Fruit fly (Drosophila melanogaster): ENCODE data around the gene ThrRS.

Gene ThrRS

dm6 chr2L:12097698-12098097 is 5.9 kb upstream of the ThrRS start, which contains the start of gene Ced-12:
Gene Ced-12 (plus strand): TSS chr2L:12097838.
- TF ChIP-seq CG14711 (tag; optimal IDR thresholded peaks at IDR 0.05) (peak; percentile 10), cnc (optimal IDR thresholded peaks at IDR 0.05) (no peak), cic (GFP tag; optimal IDR thresholded peaks at IDR 0.05) (no peak), CG11617 (GFP tag; optimal IDR thresholded peaks at IDR 0.05) (peak; percentile 26), Crg-1 (GFP tag; optimal IDR thresholded peaks at IDR 0.05) (no peak), bab1 (GFP tag; optimal IDR thresholded peaks at IDR 0.05) (peak; percentile 26)

dm6 chr2L:12107087-12107486 is 3.5 kb downstream of the ThrRS start:
- no peak for TF ChIP-seq CG5204 (GFP tag; optimal IDR thresholded peaks at IDR 0.05)
- peak; percentile 26 for TF ChIP-seq cic (GFP tag; optimal IDR thresholded peaks at IDR 0.05)
- peak; percentile 6 for TF ChIP-seq Mnt (GFP tag; optimal IDR thresholded peaks at IDR 0.05)
- peak; percentile 96 for TF ChIP-seq kay (GFP tag; ENCODE audit: borderline replicate concordance)

DNA sequence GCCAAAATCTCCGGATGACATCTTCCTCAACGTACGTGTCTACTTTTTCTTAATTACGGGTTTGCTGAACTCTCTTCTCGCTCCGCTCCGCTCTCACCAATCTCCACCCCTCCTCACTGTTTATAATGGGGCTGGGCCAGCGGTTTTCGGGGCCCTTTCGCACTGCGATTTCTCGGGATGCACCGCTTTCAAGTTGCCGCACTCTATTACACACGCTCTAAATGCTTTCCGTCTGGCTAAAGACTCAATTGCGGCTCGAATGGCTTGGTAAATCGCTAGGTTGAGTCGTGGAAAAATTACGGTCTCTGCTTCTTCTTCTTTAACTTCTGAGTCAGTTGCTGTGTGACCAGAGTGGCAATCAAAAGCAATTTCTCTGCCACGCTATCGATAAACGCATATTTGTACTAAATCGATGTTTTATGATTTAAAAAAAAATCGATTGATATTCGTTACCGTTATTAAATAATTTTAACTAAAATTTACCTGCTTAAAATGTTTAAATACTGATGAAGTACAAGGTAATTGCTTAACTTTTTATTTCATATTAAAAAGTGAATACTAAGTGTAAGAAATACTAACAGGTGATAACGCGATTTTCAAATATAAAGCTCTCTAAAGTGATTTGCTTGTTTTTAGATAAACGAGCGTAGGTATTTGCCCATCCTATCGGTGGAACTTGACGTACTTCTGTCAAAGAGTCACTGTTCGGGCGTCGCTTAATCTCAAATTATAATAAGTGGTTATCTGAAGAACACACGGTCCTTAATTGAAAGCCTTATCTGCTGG is 5.4 kb downstream of the ThrRS start, which contains the start of the genes Rab6 and Phae1:
Rab6 (minus strand) TSS at position 338 of the 786 bp plus-strand sequence.
Phae1 (plus strand) TSS at position 639 of the 786 bp plus-strand sequence.
- TF ChIP-seq Hr96 (GFP tag; optimal IDR thresholded peaks at IDR 0.05): no peak
- no peak for TF ChIP-seq cic (GFP tag; optimal IDR thresholded peaks at IDR 0.05)
- no peak for TF ChIP-seq CG33017 (tag; optimal IDR thresholded peaks at IDR 0.05)
- no peak for TF ChIP-seq CG1620 (GFP tag; optimal IDR thresholded peaks at IDR 0.05)
- no peak for TF ChIP-seq CG12768 (GFP tag; optimal IDR thresholded peaks at IDR 0.05)
- no peak for TF ChIP-seq CG11617 (GFP tag; optimal IDR thresholded peaks at IDR 0.05)
- TF ChIP-seq toe (GFP tag; optimal IDR thresholded peaks at IDR 0.05): no peak
- peak; percentile 95 for TF ChIP-seq kay (GFP tag; ENCODE audit: borderline replicate concordance)
- TF ChIP-seq CG7101 (tag; optimal IDR thresholded peaks at IDR 0.05): peak; percentile 3
- no peak for TF ChIP-seq Clk (GFP tag; optimal IDR thresholded peaks at IDR 0.05)
- TF ChIP-seq Crg-1 (GFP tag; optimal IDR thresholded peaks at IDR 0.05): no peak
- peak; percentile 17 for TF ChIP-seq tj (GFP tag; optimal IDR thresholded peaks at IDR 0.05)
- peak; percentile 47 for TF ChIP-seq pad (GFP tag; optimal IDR thresholded peaks at IDR 0.05)
- peak; percentile 50 for TF ChIP-seq bab1 (GFP tag; optimal IDR thresholded peaks at IDR 0.05)

- TF ChIP-seq toe (GFP tag; optimal IDR thresholded peaks at IDR 0.05) (no peak), cic (GFP tag; optimal IDR thresholded peaks at IDR 0.05) (no peak), Clk (GFP tag; optimal IDR thresholded peaks at IDR 0.05) (no peak), kay (GFP tag; ENCODE audit: borderline replicate concordance) (no peak), Mnt (GFP tag; optimal IDR thresholded peaks at IDR 0.05) (no peak), CG14711 (tag; optimal IDR thresholded peaks at IDR 0.05) (no peak), CG1620 (GFP tag; optimal IDR thresholded peaks at IDR 0.05) (no peak), cnc (optimal IDR thresholded peaks at IDR 0.05) (no peak), CG12768 (GFP tag; optimal IDR thresholded peaks at IDR 0.05) (no peak), CG7101 (tag; optimal IDR thresholded peaks at IDR 0.05) (no peak), CG5204 (GFP tag; optimal IDR thresholded peaks at IDR 0.05) (no peak), CG7045 (GFP tag; optimal IDR thresholded peaks at IDR 0.05) (no peak), CG33017 (tag; optimal IDR thresholded peaks at IDR 0.05) (no peak), Hr96 (GFP tag; optimal IDR thresholded peaks at IDR 0.05) (no peak), Crg-1 (GFP tag; optimal IDR thresholded peaks at IDR 0.05) (no peak), tj (GFP tag; optimal IDR thresholded peaks at IDR 0.05) (no peak)
Observed at dm6 chr2L:12110810-12111209, 7.3 kb downstream of the ThrRS start, which contains the start of gene Phae2. Gene Phae2 (plus strand): TSS chr2L:12111110.

- TF ChIP-seq Clk (GFP tag; optimal IDR thresholded peaks at IDR 0.05) (no peak), CG5204 (GFP tag; optimal IDR thresholded peaks at IDR 0.05) (no peak), toe (GFP tag; optimal IDR thresholded peaks at IDR 0.05) (no peak), kay (GFP tag; ENCODE audit: borderline replicate concordance) (no peak), Hr96 (GFP tag; optimal IDR thresholded peaks at IDR 0.05) (no peak), bab1 (GFP tag; optimal IDR thresholded peaks at IDR 0.05) (no peak), CG33017 (tag; optimal IDR thresholded peaks at IDR 0.05) (no peak), cic (GFP tag; optimal IDR thresholded peaks at IDR 0.05) (no peak), CG12768 (GFP tag; optimal IDR thresholded peaks at IDR 0.05) (no peak)
Observed at dm6 chr2L:12112943-12113557, 9.5 kb downstream of the ThrRS start.

- TF ChIP-seq cic (GFP tag; optimal IDR thresholded peaks at IDR 0.05): no peak
- TF ChIP-seq Mnt (GFP tag; optimal IDR thresholded peaks at IDR 0.05): no peak
- TF ChIP-seq cnc (optimal IDR thresholded peaks at IDR 0.05): no peak
- TF ChIP-seq CG14711 (tag; optimal IDR thresholded peaks at IDR 0.05): no peak
- TF ChIP-seq CG12768 (GFP tag; optimal IDR thresholded peaks at IDR 0.05): no peak
- no peak for TF ChIP-seq kay (GFP tag; ENCODE audit: borderline replicate concordance)
- no peak for TF ChIP-seq CG5204 (GFP tag; optimal IDR thresholded peaks at IDR 0.05)
Observed at dm6 chr2L:12114159-12114558, 10.6 kb downstream of the ThrRS start, which contains the start of gene CG17211. Gene CG17211 (plus strand): TSS chr2L:12114360.

- no peak for TF ChIP-seq ovo (GFP tag; optimal IDR thresholded peaks at IDR 0.05)
- TF ChIP-seq CG14711 (tag; optimal IDR thresholded peaks at IDR 0.05): no peak
- TF ChIP-seq Clk (GFP tag; optimal IDR thresholded peaks at IDR 0.05): no peak
- TF ChIP-seq cnc (optimal IDR thresholded peaks at IDR 0.05): no peak
- no peak for TF ChIP-seq Hr96 (GFP tag; optimal IDR thresholded peaks at IDR 0.05)
- TF ChIP-seq CG7045 (GFP tag; optimal IDR thresholded peaks at IDR 0.05): no peak
- no peak for TF ChIP-seq pad (GFP tag; optimal IDR thresholded peaks at IDR 0.05)
- TF ChIP-seq CG1620 (GFP tag; optimal IDR thresholded peaks at IDR 0.05): no peak
- no peak for TF ChIP-seq Crg-1 (GFP tag; optimal IDR thresholded peaks at IDR 0.05)
- no peak for TF ChIP-seq kay (GFP tag; ENCODE audit: borderline replicate concordance)
- TF ChIP-seq CG7101 (tag; optimal IDR thresholded peaks at IDR 0.05): no peak
- no peak for TF ChIP-seq CG12768 (GFP tag; optimal IDR thresholded peaks at IDR 0.05)
- no peak for TF ChIP-seq Mnt (GFP tag; optimal IDR thresholded peaks at IDR 0.05)
- no peak for TF ChIP-seq CG33017 (tag; optimal IDR thresholded peaks at IDR 0.05)
- TF ChIP-seq toe (GFP tag; optimal IDR thresholded peaks at IDR 0.05): no peak
- no peak for TF ChIP-seq cic (GFP tag; optimal IDR thresholded peaks at IDR 0.05)
- no peak for TF ChIP-seq CG11617 (GFP tag; optimal IDR thresholded peaks at IDR 0.05)
Observed at dm6 chr2L:12115809-12116208, 12.3 kb downstream of the ThrRS start.

All from whole organism, adult.